Worm (Caenorhabditis elegans) whole organism, mixed stage, embryonic: ENCODE results near the gene F09G8.10.

Source experiments
- elt-1 ChIP-seq: sonication (generic microtip); optimal IDR thresholded peaks from 2 replicates; lab custom pipeline; 2017; ENCODE audit warnings: missing genetic modification characterization, mild to moderate bottlenecking, missing compliant biosample characterization, antibody characterized with exemption, moderate library complexity, borderline replicate concordance; ENCODE audit not compliant: insufficient read depth
- elt-3 ChIP-seq: fragments of 150-350 bp; optimal IDR thresholded peaks from 2 replicates; lab custom pipeline; 2014; ENCODE audit warnings: missing biosample characterization, missing genetic modification characterization
- lin-13 ChIP-seq: fragments of 150-350 bp; optimal IDR thresholded peaks from 2 replicates; lab custom pipeline; 2014; ENCODE audit warnings: missing biosample characterization, missing genetic modification characterization
- lin-32 ChIP-seq: fragments of 200-800 bp; sonication (Bioruptor generic); optimal IDR thresholded peaks from 2 replicates; lab custom pipeline; 2018; ENCODE audit warnings: mild to moderate bottlenecking, missing genetic modification characterization, missing compliant biosample characterization
- lsy-2 ChIP-seq: fragments of 150-350 bp; optimal IDR thresholded peaks from 2 replicates; lab custom pipeline; 2014; ENCODE audit warnings: missing biosample characterization, missing genetic modification characterization
- mep-1 ChIP-seq: fragments of 150-350 bp; optimal IDR thresholded peaks from 2 replicates; lab custom pipeline; 2017; ENCODE audit warnings: missing biosample characterization, missing genetic modification reagents, missing genetic modification characterization, inconsistent platforms
- nhr-12 ChIP-seq: fragments of 150-350 bp; optimal IDR thresholded peaks from 2 replicates; lab custom pipeline; 2014; ENCODE audit warnings: missing biosample characterization, missing genetic modification characterization
- nhr-237 ChIP-seq: fragments of 150-350 bp; optimal IDR thresholded peaks from 2 replicates; lab custom pipeline; 2014; ENCODE audit warnings: missing biosample characterization, missing genetic modification characterization
- nhr-28 ChIP-seq: fragments of 150-350 bp; optimal IDR thresholded peaks from 2 replicates; lab custom pipeline; 2014; ENCODE audit warnings: missing biosample characterization, missing genetic modification characterization
- pha-4 ChIP-seq: fragments of 150-350 bp; optimal IDR thresholded peaks from 2 replicates; lab custom pipeline; 2018; ENCODE audit warnings: missing biosample characterization, missing genetic modification reagents, missing genetic modification characterization
- snpc-4 ChIP-seq: fragments of 150-350 bp; optimal IDR thresholded peaks from 2 replicates; lab custom pipeline; 2014; ENCODE audit warnings: missing biosample characterization, missing genetic modification characterization
- unc-39 ChIP-seq: fragments of 150-350 bp; optimal IDR thresholded peaks from 2 replicates; lab custom pipeline; 2014; ENCODE audit warnings: missing biosample characterization, missing genetic modification characterization
- unc-62 ChIP-seq: fragments of 150-350 bp; optimal IDR thresholded peaks from 2 replicates; lab custom pipeline; 2014; ENCODE audit warnings: missing biosample characterization, missing genetic modification reagents, missing genetic modification characterization

DNA sequence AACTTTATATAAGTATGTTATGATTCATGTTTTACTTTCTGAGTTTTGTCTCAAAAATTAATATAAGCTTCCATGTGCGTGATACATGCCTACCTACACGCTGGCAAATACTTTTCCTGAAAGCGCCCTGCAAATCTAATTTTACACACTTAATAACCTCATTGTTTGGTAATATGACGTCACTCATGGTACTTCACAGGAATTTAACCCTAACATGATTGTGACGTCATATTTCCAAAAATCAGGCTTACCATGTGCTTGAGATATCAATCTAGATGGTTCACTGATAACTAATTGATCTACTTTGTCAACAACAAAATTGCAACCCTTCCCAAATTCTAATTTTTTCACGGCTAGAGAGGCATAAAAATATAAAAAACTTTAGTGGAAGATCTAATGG, 31.5 kb upstream of the F09G8.10 start:
- no peak for TF ChIP-seq elt-1
- no peak for TF ChIP-seq unc-39
- no peak for TF ChIP-seq lsy-2 (tag; lab: Kevin White, UChicago)
- no peak for TF ChIP-seq nhr-28 (tag; lab: Kevin White, UChicago)
- TF ChIP-seq snpc-4 (tag; lab: Kevin White, UChicago) = no peak
- TF ChIP-seq lin-13 = no peak
- TF ChIP-seq nhr-12 (tag; lab: Kevin White, UChicago) = no peak
- no peak for TF ChIP-seq unc-62
- no peak for TF ChIP-seq pha-4 (tag; lab: Kevin White, UChicago)
- no peak for TF ChIP-seq nhr-237 (tag; lab: Kevin White, UChicago)
- TF ChIP-seq mep-1 (tag; lab: Kevin White, UChicago) = no peak
- TF ChIP-seq lin-32 (GFP tag; lab: Kevin White, UChicago) = no peak
- no peak for TF ChIP-seq elt-3 (tag; lab: Kevin White, UChicago)
